Worm (Caenorhabditis elegans) whole organism, young adult: Measurements from ENCODE around the gene srh-297.

Experiments
- F55B11.4 ChIP-seq: sonication (generic microtip); optimal IDR thresholded peaks from 2 replicates; lab custom pipeline; 2016; ENCODE audit warnings: missing compliant biosample characterization, missing genetic modification characterization, borderline replicate concordance; ENCODE audit not compliant: insufficient read depth
- ZK185.1 ChIP-seq: sonication (generic microtip); optimal IDR thresholded peaks from 2 replicates; lab custom pipeline; 2016; ENCODE audit warnings: mild to moderate bottlenecking, missing genetic modification characterization, missing compliant biosample characterization; ENCODE audit not compliant: poor library complexity, severe bottlenecking
- ama-1 ChIP-seq, 3 experiments: fragments of 150-350 bp in 1 of 3; sonication (generic microtip) in 2 of 3; optimal IDR thresholded peaks; 2 replicates each; lab custom pipeline; 2014 to 2018; ENCODE audit warnings: missing biosample characterization in 2 of 3, missing genetic modification characterization in 2 of 3, missing genetic modification reagents in 2 of 3
- attf-3 ChIP-seq: fragments of 200-800 bp; sonication (Bioruptor generic); conservative IDR thresholded peaks from 2 replicates; pipeline ENCODE4 v1.3.6; 2022; ENCODE audit warnings: missing genetic modification reagents, missing genetic modification characterization, missing compliant biosample characterization
- cebp-1 ChIP-seq, 2 experiments: fragments of 200-800 bp in 1 of 2; sonication (Bioruptor generic) in 1 of 2; sonication (generic microtip) in 1 of 2; IDR thresholded peaks in 1 of 2; optimal IDR thresholded peaks in 1 of 2; 2 replicates each; pipeline versions ENCODE4 v1.3.6 to Lab custom; 2017 to 2022; ENCODE audit warnings: missing compliant biosample characterization in 2 of 2, missing genetic modification characterization in 2 of 2, mild to moderate bottlenecking in 1 of 2, missing genetic modification reagents in 1 of 2, moderate library complexity in 1 of 2
- hmg-1.2 ChIP-seq: fragments of 200-800 bp; sonication (Bioruptor generic); IDR thresholded peaks from 2 replicates; pipeline ENCODE4 v1.3.6; 2022; ENCODE audit warnings: missing genetic modification reagents, missing genetic modification characterization, missing compliant biosample characterization
- let-607 ChIP-seq, 2 experiments: fragments of 200-800 bp in 1 of 2; sonication (Bioruptor generic) in 1 of 2; sonication (generic microtip) in 1 of 2; optimal IDR thresholded peaks; 2 replicates each; lab custom pipeline; 2016 to 2018; ENCODE audit warnings: mild to moderate bottlenecking in 2 of 2, missing compliant biosample characterization in 2 of 2, missing genetic modification characterization in 2 of 2, moderate library complexity in 2 of 2, missing genotype in 1 of 2
- nhr-120 ChIP-seq: fragments of 200-800 bp; sonication (Bioruptor generic); IDR thresholded peaks from 2 replicates; pipeline ENCODE4 v1.3.6; 2022; ENCODE audit warnings: missing genetic modification characterization, missing compliant biosample characterization
- snpc-4 ChIP-seq, 5 experiments: fragments of 150-350 bp in 1 of 5; sonication (generic microtip) in 4 of 5; optimal IDR thresholded peaks; 2 replicates each; lab custom pipeline; 2014 to 2018; ENCODE audit warnings: missing genetic modification characterization in 5 of 5, missing biosample characterization in 3 of 5, antibody characterized with exemption in 2 of 5, mild to moderate bottlenecking in 2 of 5, missing compliant biosample characterization in 2 of 5, missing genotype in 2 of 5, moderate library complexity in 2 of 5, missing genetic modification reagents in 1 of 5
- unc-62 ChIP-seq: fragments of 150-350 bp; optimal IDR thresholded peaks from 2 replicates; lab custom pipeline; 2014; ENCODE audit warnings: missing biosample characterization, missing genetic modification reagents, missing genetic modification characterization

DNA sequence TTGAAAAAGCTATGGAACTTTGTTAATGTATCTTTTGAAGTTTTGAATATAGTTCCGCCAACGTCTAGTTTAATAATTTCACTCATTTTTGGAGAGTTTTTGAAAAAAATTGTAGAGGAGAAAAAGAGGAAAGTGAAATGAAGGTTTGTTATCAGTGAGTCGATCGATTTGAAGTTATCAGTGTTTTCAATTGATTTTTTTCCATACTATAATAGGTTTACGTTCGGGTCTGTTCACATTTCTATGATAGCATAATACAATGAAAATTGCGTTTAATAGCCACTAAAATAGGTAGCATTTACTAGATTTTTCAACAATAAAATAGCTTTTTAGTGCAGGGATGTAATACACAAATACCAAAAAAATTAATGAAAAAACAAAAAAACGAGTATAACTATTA lies 5.1 kb downstream of the srh-297 start, which contains the start of gene ZC239.16:
- no peak for TF ChIP-seq ama-1 (optimal IDR thresholded peaks at IDR 0.05; lab: Kevin White, UChicago)
- no peak for TF ChIP-seq ama-1 (GFP tag; optimal IDR thresholded peaks at IDR 0.05; lab: Kevin White, UChicago)
- TF ChIP-seq cebp-1 (GFP tag; IDR thresholded peaks at IDR 0.05; lab: Robert Waterston, UW), result no peak
- no peak for TF ChIP-seq cebp-1 (tag; optimal IDR thresholded peaks at IDR 0.05; lab: Kevin White, UChicago)
- TF ChIP-seq F55B11.4, result no peak
- no peak for TF ChIP-seq hmg-1.2 (GFP tag; lab: Robert Waterston, UW)
- TF ChIP-seq ZK185.1 (tag; lab: Kevin White, UChicago), result no peak
- TF ChIP-seq attf-3 (GFP tag; lab: Robert Waterston, UW), result no peak
- TF ChIP-seq snpc-4 (GFP tag; optimal IDR thresholded peaks at IDR 0.05; lab: Kevin White, UChicago), result no peak
- no peak for TF ChIP-seq snpc-4 (tag; optimal IDR thresholded peaks at IDR 0.05; lab: Kevin White, UChicago)
- no peak for TF ChIP-seq nhr-120 (GFP tag; lab: Robert Waterston, UW)
- TF ChIP-seq unc-62, result no peak
- no peak for TF ChIP-seq let-607 (tag; optimal IDR thresholded peaks at IDR 0.05; lab: Kevin White, UChicago)
